Fruit fly (Drosophila melanogaster) whole organism, prepupa: ENCODE results near the gene CG13784.

Source experiments
- Blimp-1 ChIP-seq: fragments of 200-800 bp; sonication (Bioruptor generic); optimal IDR thresholded peaks from 3 replicates; lab custom pipeline; 2017; ENCODE audit warnings: missing biosample characterization, missing genetic modification characterization, mild to moderate bottlenecking, moderate library complexity, missing genetic modification reagents
- CG10631 ChIP-seq: fragments of 200-800 bp; sonication (Bioruptor generic); optimal IDR thresholded peaks from 2 replicates; lab custom pipeline; 2016; ENCODE audit warnings: missing biosample characterization, missing genetic modification characterization
- CG10669 ChIP-seq: fragments of 200-800 bp; sonication (Bioruptor generic); optimal IDR thresholded peaks from 3 replicates; lab custom pipeline; 2018; ENCODE audit warnings: missing biosample characterization, mild to moderate bottlenecking, missing genetic modification characterization, moderate library complexity
- CG11294 ChIP-seq: fragments of 200-800 bp; sonication (Bioruptor generic); IDR thresholded peaks from 2 replicates; pipeline ENCODE4 v1.3.6; 2022; ENCODE audit warnings: missing biosample characterization, missing genetic modification characterization
- CG11902 ChIP-seq: fragments of 200-800 bp; sonication (Bioruptor generic); optimal IDR thresholded peaks from 3 replicates; lab custom pipeline; 2016; ENCODE audit warnings: missing biosample characterization, missing genetic modification characterization
- CG1621 ChIP-seq: fragments of 200-800 bp; sonication (Bioruptor generic); optimal IDR thresholded peaks from 3 replicates; lab custom pipeline; 2018; ENCODE audit warnings: missing biosample characterization, mild to moderate bottlenecking, missing genetic modification characterization
- CG16779 ChIP-seq: fragments of 200-800 bp; sonication (Bioruptor generic); optimal IDR thresholded peaks from 3 replicates; lab custom pipeline; 2017; ENCODE audit warnings: missing biosample characterization, mild to moderate bottlenecking, missing genetic modification characterization
- CG3032 ChIP-seq: fragments of 200-800 bp; optimal IDR thresholded peaks from 2 replicates; lab custom pipeline; 2019; ENCODE audit warnings: missing biosample characterization, mild to moderate bottlenecking, missing genetic modification characterization, moderate library complexity
- CG31627 ChIP-seq: fragments of 200-800 bp; sonication (Bioruptor generic); optimal IDR thresholded peaks from 3 replicates; lab custom pipeline; 2016; ENCODE audit warnings: missing biosample characterization, missing genetic modification characterization
- CG32006 ChIP-seq: fragments of 200-800 bp; sonication (Bioruptor generic); optimal IDR thresholded peaks from 3 replicates; lab custom pipeline; 2017; ENCODE audit warnings: missing biosample characterization, mild to moderate bottlenecking, missing genetic modification characterization
- CG3919 ChIP-seq: fragments of 200-800 bp; sonication (Bioruptor generic); optimal IDR thresholded peaks from 3 replicates; lab custom pipeline; 2016; ENCODE audit warnings: missing biosample characterization, missing genetic modification characterization
- CG6163 ChIP-seq: fragments of 200-800 bp; sonication (Bioruptor generic); IDR thresholded peaks from 3 replicates; pipeline ENCODE4 v1.3.6; 2022; ENCODE audit warnings: missing biosample characterization, missing genetic modification characterization
- CG6808 ChIP-seq: fragments of 200-800 bp; sonication (Bioruptor generic); optimal IDR thresholded peaks from 3 replicates; lab custom pipeline; 2017; ENCODE audit warnings: missing biosample characterization, missing genetic modification characterization, mild to moderate bottlenecking, moderate library complexity, missing genetic modification reagents
- CG6854 ChIP-seq: fragments of 200-800 bp; sonication (Bioruptor generic); optimal IDR thresholded peaks from 2 replicates; lab custom pipeline; 2017; ENCODE audit warnings: missing biosample characterization, mild to moderate bottlenecking, missing genetic modification characterization
- CG7368 ChIP-seq: fragments of 200-800 bp; sonication (Bioruptor generic); optimal IDR thresholded peaks from 3 replicates; lab custom pipeline; 2016; ENCODE audit warnings: missing biosample characterization, missing genetic modification characterization
- CG8119 ChIP-seq: fragments of 200-800 bp; sonication (Bioruptor generic); IDR thresholded peaks from 3 replicates; pipeline ENCODE4 v1.3.6; 2022; ENCODE audit warnings: missing biosample characterization, missing genetic modification characterization
- CG8632 ChIP-seq: fragments of 200-800 bp; sonication (Bioruptor generic); optimal IDR thresholded peaks from 3 replicates; lab custom pipeline; 2016; ENCODE audit warnings: missing biosample characterization, missing genetic modification characterization
- Eip78C ChIP-seq: fragments of 200-800 bp; sonication (Bioruptor generic); peaks from one replicate; lab custom pipeline; 2016; ENCODE audit warnings: missing biosample characterization, missing genetic modification characterization
- Eip93F ChIP-seq: fragments of 200-800 bp; sonication (Bioruptor generic); optimal IDR thresholded peaks from 2 replicates; lab custom pipeline; 2016; ENCODE audit warnings: missing biosample characterization, mild to moderate bottlenecking, missing genetic modification characterization
- Ets21C ChIP-seq: fragments of 200-800 bp; sonication (Bioruptor generic); optimal IDR thresholded peaks from 3 replicates; lab custom pipeline; 2016; ENCODE audit warnings: missing biosample characterization, missing genetic modification characterization
- Ets96B ChIP-seq: fragments of 200-800 bp; optimal IDR thresholded peaks from 2 replicates; lab custom pipeline; 2019; ENCODE audit warnings: missing biosample characterization, mild to moderate bottlenecking, missing genetic modification characterization, moderate library complexity
- Gug ChIP-seq: fragments of 200-800 bp; sonication (Bioruptor generic); IDR thresholded peaks from 2 replicates; pipeline ENCODE4 v1.3.6; 2022; ENCODE audit warnings: missing biosample characterization, missing genetic modification characterization
- Hr38 ChIP-seq: sonication (Bioruptor generic); optimal IDR thresholded peaks from 2 replicates; lab custom pipeline; 2016; ENCODE audit warnings: missing biosample characterization, missing genetic modification characterization
- Hr39 ChIP-seq: fragments of 200-800 bp; sonication (Bioruptor generic); optimal IDR thresholded peaks from 2 replicates; lab custom pipeline; 2016; ENCODE audit warnings: missing biosample characterization, missing genetic modification characterization
- Lpt ChIP-seq: fragments of 200-800 bp; sonication (Bioruptor generic); optimal IDR thresholded peaks from 3 replicates; lab custom pipeline; 2016; ENCODE audit warnings: missing biosample characterization, missing genetic modification characterization
- Met ChIP-seq: fragments of 200-800 bp; sonication (Bioruptor generic); optimal IDR thresholded peaks from 3 replicates; lab custom pipeline; 2016; ENCODE audit warnings: missing biosample characterization, missing genetic modification characterization
- OdsH ChIP-seq: fragments of 200-800 bp; sonication (Bioruptor generic); optimal IDR thresholded peaks from 3 replicates; lab custom pipeline; 2016; ENCODE audit warnings: missing biosample characterization, missing genetic modification characterization
- Smox ChIP-seq: fragments of 200-800 bp; sonication (Bioruptor generic); optimal IDR thresholded peaks from 3 replicates; lab custom pipeline; 2016; ENCODE audit warnings: missing biosample characterization, missing genetic modification characterization
- Sox15 ChIP-seq: fragments of 200-800 bp; sonication (Bioruptor generic); optimal IDR thresholded peaks from 3 replicates; lab custom pipeline; 2016; ENCODE audit warnings: missing biosample characterization, missing genetic modification characterization
- achi ChIP-seq: fragments of 200-800 bp; sonication (Bioruptor generic); optimal IDR thresholded peaks from 3 replicates; lab custom pipeline; 2016; ENCODE audit warnings: missing biosample characterization, missing genetic modification characterization
- acj6 ChIP-seq: fragments of 200-800 bp; sonication (Bioruptor generic); optimal IDR thresholded peaks from 3 replicates; lab custom pipeline; 2016; ENCODE audit warnings: missing biosample characterization, missing genetic modification characterization
- dac ChIP-seq: fragments of 200-800 bp; sonication (Bioruptor generic); optimal IDR thresholded peaks from 2 replicates; lab custom pipeline; 2017; ENCODE audit warnings: missing biosample characterization, mild to moderate bottlenecking, missing genetic modification characterization
- dsx ChIP-seq: fragments of 200-800 bp; optimal IDR thresholded peaks from 3 replicates; lab custom pipeline; 2019; ENCODE audit warnings: missing biosample characterization, mild to moderate bottlenecking, missing genetic modification characterization, moderate library complexity; ENCODE audit not compliant: poor library complexity, severe bottlenecking
- eg ChIP-seq: fragments of 200-800 bp; sonication (Bioruptor generic); IDR thresholded peaks from 3 replicates; pipeline ENCODE4 v1.3.6; 2022; ENCODE audit warnings: missing biosample characterization, missing genetic modification characterization
- esn ChIP-seq: fragments of 200-800 bp; sonication (Bioruptor generic); optimal IDR thresholded peaks from 2 replicates; lab custom pipeline; 2016; ENCODE audit warnings: missing biosample characterization, mild to moderate bottlenecking, missing genetic modification characterization, moderate library complexity
- fd59A ChIP-seq: fragments of 200-800 bp; sonication (Bioruptor generic); optimal IDR thresholded peaks from 2 replicates; lab custom pipeline; 2017; ENCODE audit warnings: missing biosample characterization, mild to moderate bottlenecking, missing genetic modification characterization, missing genetic modification reagents
- fd85E ChIP-seq: fragments of 200-800 bp; sonication (Bioruptor generic); optimal IDR thresholded peaks from 3 replicates; lab custom pipeline; 2016; ENCODE audit warnings: missing biosample characterization, missing genetic modification characterization
- lz ChIP-seq: fragments of 200-800 bp; sonication (Bioruptor generic); optimal IDR thresholded peaks from 3 replicates; lab custom pipeline; 2016; ENCODE audit warnings: missing biosample characterization, missing genetic modification characterization
- pdm3 ChIP-seq: fragments of 200-800 bp; sonication (Bioruptor generic); optimal IDR thresholded peaks from 3 replicates; lab custom pipeline; 2016; ENCODE audit warnings: missing biosample characterization, missing genetic modification characterization
- salr ChIP-seq, 2 experiments: fragments of 200-800 bp; sonication (Bioruptor generic); optimal IDR thresholded peaks; 3 replicates each; lab custom pipeline; 2016 to 2018; ENCODE audit warnings: missing biosample characterization in 2 of 2, missing genetic modification characterization in 2 of 2, mild to moderate bottlenecking in 1 of 2
- spab ChIP-seq: fragments of 200-800 bp; sonication (Bioruptor generic); optimal IDR thresholded peaks from 2 replicates; lab custom pipeline; 2017; ENCODE audit warnings: missing biosample characterization, mild to moderate bottlenecking, missing genetic modification characterization, missing genetic modification reagents
- ss ChIP-seq, 2 experiments: fragments of 200-800 bp; sonication (Bioruptor generic); optimal IDR thresholded peaks; 2 replicates in 1 of 2; 3 replicates in 1 of 2; lab custom pipeline; 2017 to 2018; ENCODE audit warnings: mild to moderate bottlenecking in 2 of 2, missing biosample characterization in 2 of 2, missing genetic modification characterization in 2 of 2, moderate library complexity in 1 of 2
- svp ChIP-seq: fragments of 200-800 bp; sonication (Bioruptor generic); peaks from one replicate; lab custom pipeline; 2016; ENCODE audit warnings: missing biosample characterization, missing genetic modification characterization
- vri ChIP-seq: fragments of 200-800 bp; sonication (Bioruptor generic); optimal IDR thresholded peaks from 3 replicates; lab custom pipeline; 2016; ENCODE audit warnings: missing biosample characterization, mild to moderate bottlenecking, missing genetic modification characterization

The CG13784 gene

dm6 chr2L:7175786-7176185 is 44.0 kb downstream of the CG13784 start (continued):
- TF ChIP-seq Met (GFP tag; lab: Kevin White, UChicago) (no peak), Ets21C (GFP tag; lab: Kevin White, UChicago) (no peak), dac (GFP tag; lab: Kevin White, UChicago) (no peak), ss (GFP tag; optimal IDR thresholded peaks at IDR 0.05; lab: Kevin White, UChicago) (peak; percentile 33 to 76), CG6854 (GFP tag; lab: Kevin White, UChicago) (no peak), CG6808 (no peak), CG3032 (no peak), lz (GFP tag; lab: Kevin White, UChicago) (no peak), fd85E (GFP tag; lab: Kevin White, UChicago) (no peak), Hr38 (GFP tag; lab: Kevin White, UChicago) (no peak), CG6163 (GFP tag; lab: Robert Waterston, UW) (peak; percentile 83), CG32006 (GFP tag; lab: Kevin White, UChicago) (peak; percentile 26), CG11902 (GFP tag; lab: Kevin White, UChicago) (peak; percentile 15), eg (GFP tag; lab: Robert Waterston, UW) (no peak), CG7368 (GFP tag; lab: Kevin White, UChicago) (no peak), CG11294 (no peak), CG3919 (GFP tag; lab: Kevin White, UChicago) (peak; percentile 75), fd59A (GFP tag; lab: Kevin White, UChicago) (no peak), CG31627 (GFP tag; lab: Kevin White, UChicago) (peak; percentile 55), salr (GFP tag; optimal IDR thresholded peaks at IDR 0.05; lab: Kevin White, UChicago) (no peak), acj6 (peak; percentile 63), Eip78C (GFP tag; lab: Kevin White, UChicago) (peak; percentile 84), vri (GFP tag; lab: Kevin White, UChicago) (no peak), Gug (GFP tag; lab: Robert Waterston, UW) (no peak), Sox15 (no peak), CG1621 (peak; percentile 51), svp (GFP tag; lab: Kevin White, UChicago) (no peak), Blimp-1 (no peak), Hr39 (peak; percentile 20), dsx (peak; percentile 53), pdm3 (GFP tag; lab: Kevin White, UChicago) (no peak), CG10631 (GFP tag; lab: Kevin White, UChicago) (no peak), Lpt (GFP tag; lab: Kevin White, UChicago) (no peak), CG8119 (GFP tag; lab: Robert Waterston, UW) (no peak), CG10669 (GFP tag; lab: Kevin White, UChicago) (no peak)

- TF ChIP-seq spab (GFP tag; lab: Kevin White, UChicago): no peak
- no peak for TF ChIP-seq CG8632 (GFP tag; lab: Kevin White, UChicago)
- no peak for TF ChIP-seq CG6854 (GFP tag; lab: Kevin White, UChicago)
- TF ChIP-seq Smox (GFP tag; lab: Kevin White, UChicago): no peak
- TF ChIP-seq CG6163 (GFP tag; lab: Robert Waterston, UW): 0 out of 3 replicates have a peak, but pooled peaks have one; percentile 13
- TF ChIP-seq esn (GFP tag; lab: Kevin White, UChicago): no peak
- no peak for TF ChIP-seq CG16779
- TF ChIP-seq CG6808: no peak
- TF ChIP-seq ss (GFP tag; optimal IDR thresholded peaks at IDR 0.05; lab: Kevin White, UChicago): peak in 1 of 2 experiments; percentile 27
- no peak for TF ChIP-seq salr (GFP tag; optimal IDR thresholded peaks at IDR 0.05; lab: Kevin White, UChicago)
- peak; percentile 59 for TF ChIP-seq svp (GFP tag; lab: Kevin White, UChicago)
- no peak for TF ChIP-seq Ets96B (tag; lab: Kevin White, UChicago)
- no peak for TF ChIP-seq Eip78C (GFP tag; lab: Kevin White, UChicago)
- TF ChIP-seq vri (GFP tag; lab: Kevin White, UChicago): no peak
- no peak for TF ChIP-seq Eip93F
- no peak for TF ChIP-seq achi (GFP tag; lab: Kevin White, UChicago)
- no peak for TF ChIP-seq Gug (GFP tag; lab: Robert Waterston, UW)
- TF ChIP-seq OdsH: no peak
- no peak for TF ChIP-seq acj6
- TF ChIP-seq dac (GFP tag; lab: Kevin White, UChicago): no peak
- no peak for TF ChIP-seq Blimp-1
- TF ChIP-seq dsx: peak; percentile 22
- no peak for TF ChIP-seq CG10669 (GFP tag; lab: Kevin White, UChicago)
Observed at dm6 chr2L:7174351-7174750, 45.5 kb downstream of the CG13784 start.
